Worm (Caenorhabditis elegans) whole organism, early embryonic: ENCODE results near the gene Y43F8B.29.

ENCODE experiments used
- B0310.2 ChIP-seq: sonication (generic microtip); optimal IDR thresholded peaks from 2 replicates; lab custom pipeline; 2016; ENCODE audit warnings: mild to moderate bottlenecking, missing genetic modification characterization, missing compliant biosample characterization
- F13C5.2 ChIP-seq: sonication (generic microtip); optimal IDR thresholded peaks from 2 replicates; lab custom pipeline; 2017; ENCODE audit warnings: mild to moderate bottlenecking, missing genetic modification characterization, inconsistent platforms, missing compliant biosample characterization
- aly-1 ChIP-seq: sonication (generic microtip); optimal IDR thresholded peaks from 2 replicates; lab custom pipeline; 2016; ENCODE audit warnings: missing genetic modification characterization, missing compliant biosample characterization
- ama-1 ChIP-seq: fragments of 150-350 bp; optimal IDR thresholded peaks from 2 replicates; lab custom pipeline; 2014
- ceh-13 ChIP-seq: fragments of 200-800 bp; sonication (Bioruptor generic); optimal IDR thresholded peaks from 2 replicates; lab custom pipeline; 2018; ENCODE audit warnings: mild to moderate bottlenecking, missing genetic modification characterization, missing compliant biosample characterization
- ceh-36 ChIP-seq: sonication (generic microtip); optimal IDR thresholded peaks from 2 replicates; lab custom pipeline; 2016; ENCODE audit warnings: missing genetic modification characterization, inconsistent platforms, missing compliant biosample characterization
- ets-7 ChIP-seq: sonication (generic microtip); optimal IDR thresholded peaks from 2 replicates; lab custom pipeline; 2016; ENCODE audit warnings: missing genotype, missing genetic modification characterization, missing compliant biosample characterization
- flt-1 ChIP-seq: fragments of 200-800 bp; sonication (Bioruptor generic); IDR thresholded peaks from 2 replicates; pipeline ENCODE4 v1.3.6; 2022; ENCODE audit warnings: missing genetic modification characterization, missing compliant biosample characterization
- hmbx-1 ChIP-seq: sonication (generic microtip); optimal IDR thresholded peaks from 2 replicates; lab custom pipeline; 2016; ENCODE audit warnings: mild to moderate bottlenecking, missing genetic modification characterization, missing compliant biosample characterization
- hmg-4 ChIP-seq: fragments of 200-800 bp; sonication (Bioruptor generic); optimal IDR thresholded peaks from 2 replicates; lab custom pipeline; 2018; ENCODE audit warnings: mild to moderate bottlenecking, missing genetic modification characterization, missing compliant biosample characterization
- hnd-1 ChIP-seq: sonication (generic microtip); optimal IDR thresholded peaks from 2 replicates; lab custom pipeline; 2016; ENCODE audit warnings: missing genetic modification characterization, missing compliant biosample characterization
- pes-1 ChIP-seq: fragments of 200-800 bp; sonication (Bioruptor generic); IDR thresholded peaks from 2 replicates; pipeline ENCODE4 v1.3.6; 2022; ENCODE audit warnings: missing genetic modification reagents, missing genetic modification characterization, missing compliant biosample characterization
- scrt-1 ChIP-seq: fragments of 200-800 bp; sonication (Bioruptor generic); IDR thresholded peaks from 2 replicates; pipeline ENCODE4 v1.3.6; 2022; ENCODE audit warnings: missing genetic modification characterization, missing compliant biosample characterization
- sea-1 ChIP-seq: fragments of 200-800 bp; sonication (Bioruptor generic); conservative IDR thresholded peaks from 2 replicates; pipeline ENCODE4 v1.3.6; 2022; ENCODE audit warnings: missing genetic modification characterization, missing compliant biosample characterization
- tbx-11 ChIP-seq: fragments of 200-800 bp; sonication (Bioruptor generic); IDR thresholded peaks from 2 replicates; pipeline ENCODE4 v1.3.6; 2022; ENCODE audit warnings: missing genetic modification characterization, missing compliant biosample characterization
- tbx-37 ChIP-seq: fragments of 200-800 bp; sonication (Bioruptor generic); conservative IDR thresholded peaks from 2 replicates; pipeline ENCODE4 v1.3.6; 2022; ENCODE audit warnings: missing genetic modification reagents, missing genetic modification characterization, missing compliant biosample characterization
- tra-4 ChIP-seq: sonication (generic microtip); optimal IDR thresholded peaks from 2 replicates; lab custom pipeline; 2017; ENCODE audit warnings: missing genetic modification characterization, missing compliant biosample characterization

The Y43F8B.29 gene

ce11 chrV:19524569-19524968 is 33.2 kb downstream of the Y43F8B.29 start:
- TF ChIP-seq ceh-13 (GFP tag; lab: Kevin White, UChicago) (no peak), hmbx-1 (tag; lab: Kevin White, UChicago) (no peak), tra-4 (tag; lab: Kevin White, UChicago) (no peak), hmg-4 (GFP tag; lab: Kevin White, UChicago) (no peak), F13C5.2 (tag; lab: Kevin White, UChicago) (no peak), flt-1 (GFP tag; lab: Robert Waterston, UW) (no peak), pes-1 (GFP tag; lab: Robert Waterston, UW) (no peak), hnd-1 (no peak), sea-1 (no peak), B0310.2 (no peak), scrt-1 (GFP tag; lab: Robert Waterston, UW) (no peak), aly-1 (tag; lab: Kevin White, UChicago) (no peak), ceh-36 (no peak), ets-7 (no peak), tbx-37 (GFP tag; lab: Robert Waterston, UW) (no peak), tbx-11 (GFP tag; lab: Robert Waterston, UW) (no peak), ama-1 (no peak)

DNA sequence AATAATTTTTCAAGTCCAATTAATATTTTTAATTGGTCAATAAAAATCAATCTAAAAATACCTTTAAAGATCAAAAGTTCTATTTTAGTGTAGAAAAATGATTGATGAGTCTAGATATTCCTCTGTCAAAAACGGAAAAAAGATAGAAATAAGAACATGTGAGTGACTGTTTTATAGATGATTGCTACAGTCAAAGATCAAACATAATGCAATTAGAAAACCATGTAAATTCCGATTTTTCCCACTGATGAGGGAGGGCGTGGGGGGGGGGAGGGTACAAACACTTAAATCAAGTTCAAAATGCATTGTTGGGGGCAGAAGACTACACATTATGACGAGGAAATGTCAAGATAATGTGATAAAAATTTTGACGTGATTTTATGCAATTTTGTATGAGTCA is 34.8 kb downstream of the Y43F8B.29 start:
- TF ChIP-seq hmbx-1 (tag; lab: Kevin White, UChicago) (no peak), flt-1 (GFP tag; lab: Robert Waterston, UW) (no peak), ceh-13 (GFP tag; lab: Kevin White, UChicago) (no peak), tbx-37 (GFP tag; lab: Robert Waterston, UW) (no peak), B0310.2 (no peak), hmg-4 (GFP tag; lab: Kevin White, UChicago) (no peak), F13C5.2 (tag; lab: Kevin White, UChicago) (no peak), sea-1 (no peak), ama-1 (no peak), tbx-11 (GFP tag; lab: Robert Waterston, UW) (no peak), pes-1 (GFP tag; lab: Robert Waterston, UW) (no peak), aly-1 (tag; lab: Kevin White, UChicago) (no peak), scrt-1 (GFP tag; lab: Robert Waterston, UW) (no peak), ets-7 (no peak), ceh-36 (no peak), hnd-1 (no peak), tra-4 (tag; lab: Kevin White, UChicago) (no peak)

DNA sequence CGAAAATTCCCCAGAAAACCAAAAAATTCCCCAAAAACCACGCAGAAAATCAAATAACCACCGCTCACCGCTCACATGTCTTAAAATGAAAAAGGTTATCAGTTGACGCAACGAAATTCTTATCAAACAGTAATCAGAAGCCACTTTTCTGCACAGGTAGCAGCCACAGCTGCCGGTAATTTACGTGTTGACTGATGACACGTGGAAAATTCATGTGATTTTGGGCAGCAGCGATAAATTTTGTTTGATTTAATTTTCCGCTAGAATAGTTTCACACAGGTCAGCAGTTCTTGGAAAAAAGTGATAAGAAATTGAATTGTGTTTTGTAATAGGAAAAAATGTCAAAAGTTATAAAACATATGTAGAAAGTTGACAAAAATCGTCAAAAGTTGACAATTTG is 36.2 kb downstream of the Y43F8B.29 start:
- TF ChIP-seq sea-1 (no peak), ceh-36 (no peak), hnd-1 (no peak), F13C5.2 (tag; lab: Kevin White, UChicago) (no peak), pes-1 (GFP tag; lab: Robert Waterston, UW) (no peak), tbx-11 (GFP tag; lab: Robert Waterston, UW) (no peak), flt-1 (GFP tag; lab: Robert Waterston, UW) (no peak), tbx-37 (GFP tag; lab: Robert Waterston, UW) (no peak), scrt-1 (GFP tag; lab: Robert Waterston, UW) (no peak), ama-1 (no peak), B0310.2 (no peak), ceh-13 (GFP tag; lab: Kevin White, UChicago) (no peak), hmbx-1 (tag; lab: Kevin White, UChicago) (no peak), tra-4 (tag; lab: Kevin White, UChicago) (no peak)

ce11 chrV:19528535-19528934 is 37.1 kb downstream of the Y43F8B.29 start:
- peak; percentile 70 for TF ChIP-seq ceh-36

- TF ChIP-seq pes-1 (GFP tag; lab: Robert Waterston, UW) (no peak), hmg-4 (GFP tag; lab: Kevin White, UChicago) (peak; percentile 42)
Observed at ce11 chrV:19529168-19529567, 37.8 kb downstream of the Y43F8B.29 start.

- TF ChIP-seq tra-4 (tag; lab: Kevin White, UChicago) (no peak), hmg-4 (GFP tag; lab: Kevin White, UChicago) (no peak), ama-1 (no peak), F13C5.2 (tag; lab: Kevin White, UChicago) (no peak), ceh-36 (no peak)
Observed at ce11 chrV:19531034-19531433, 39.6 kb downstream of the Y43F8B.29 start.

- TF ChIP-seq B0310.2 (no peak), ceh-36 (no peak), tbx-11 (GFP tag; lab: Robert Waterston, UW) (no peak), scrt-1 (GFP tag; lab: Robert Waterston, UW) (no peak), tra-4 (tag; lab: Kevin White, UChicago) (no peak), flt-1 (GFP tag; lab: Robert Waterston, UW) (no peak), hmbx-1 (tag; lab: Kevin White, UChicago) (no peak), pes-1 (GFP tag; lab: Robert Waterston, UW) (no peak), ceh-13 (GFP tag; lab: Kevin White, UChicago) (no peak)
Observed at ce11 chrV:19533010-19533409, 41.6 kb downstream of the Y43F8B.29 start, which contains the start of gene Y43F8B.2. Gene Y43F8B.2 (minus strand): TSS chrV:19533110.

DNA sequence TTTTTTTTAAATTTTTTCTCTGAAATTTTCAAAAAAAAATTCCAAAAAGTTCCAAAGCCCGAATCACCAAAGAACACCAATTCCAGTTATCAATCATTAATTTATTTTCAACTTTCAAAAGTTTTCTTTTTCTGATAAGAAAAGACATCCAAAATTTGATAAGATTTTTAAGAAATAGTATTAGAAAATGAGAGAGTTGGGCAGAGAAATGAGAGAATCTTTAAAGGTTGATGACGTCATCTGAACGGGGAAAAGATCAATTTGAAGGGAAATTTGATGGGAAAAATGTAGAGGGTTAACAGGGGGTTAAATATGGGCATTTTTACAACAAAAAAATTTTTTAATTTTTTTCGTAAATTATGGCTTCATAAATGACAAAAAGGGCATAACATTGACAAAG is 42.1 kb downstream of the Y43F8B.29 start:
- TF ChIP-seq hmg-4 (GFP tag; lab: Kevin White, UChicago) = no peak
- TF ChIP-seq aly-1 (tag; lab: Kevin White, UChicago) = no peak
- no peak for TF ChIP-seq pes-1 (GFP tag; lab: Robert Waterston, UW)
- no peak for TF ChIP-seq hnd-1
- no peak for TF ChIP-seq sea-1

- TF ChIP-seq flt-1 (GFP tag; lab: Robert Waterston, UW) (no peak), F13C5.2 (tag; lab: Kevin White, UChicago) (no peak), tbx-37 (GFP tag; lab: Robert Waterston, UW) (no peak), ceh-36 (no peak)
Observed at ce11 chrV:19540916-19541315, 49.5 kb downstream of the Y43F8B.29 start.
